Worm (Caenorhabditis elegans): ENCODE data around the gene clec-26.

- TF ChIP-seq med-1 (GFP tag; optimal IDR thresholded peaks at IDR 0.05; ENCODE audit: insufficient read depth), result no peak
- no peak for TF ChIP-seq tab-1 (GFP tag; IDR thresholded peaks at IDR 0.05)
- no peak for TF ChIP-seq T22C8.4 (GFP tag; IDR thresholded peaks at IDR 0.05)
- no peak for TF ChIP-seq ref-1 (GFP tag; conservative IDR thresholded peaks at IDR 0.05)
- TF ChIP-seq ztf-23 (GFP tag; IDR thresholded peaks at IDR 0.05), result no peak
- no peak for TF ChIP-seq ztf-29 (GFP tag; IDR thresholded peaks at IDR 0.05)
- no peak for TF ChIP-seq klf-2 (GFP tag; conservative IDR thresholded peaks at IDR 0.05)
Measured at ce11 chrV:16871387-16871786, 23.0 kb downstream of the clec-26 start, which contains the start of gene thn-4.
